Fruit fly (Drosophila melanogaster) whole organism, pupa: ENCODE measurements around the gene Proc-R.

Experiments
- CG10348 ChIP-seq: fragments of 200-800 bp; sonication (Bioruptor generic); IDR thresholded peaks from 2 replicates; pipeline ENCODE4 v1.3.6; 2022; ENCODE audit warnings: missing biosample characterization, missing genetic modification characterization
- CG12605 ChIP-seq: fragments of 200-800 bp; sonication (Bioruptor generic); IDR thresholded peaks from 2 replicates; pipeline ENCODE4 v1.3.6; 2022; ENCODE audit warnings: missing biosample characterization, missing genetic modification characterization
- CG13204 ChIP-seq: fragments of 200-800 bp; sonication (Bioruptor generic); optimal IDR thresholded peaks from 2 replicates; lab custom pipeline; 2018; ENCODE audit warnings: missing biosample characterization, mild to moderate bottlenecking, missing genetic modification characterization, moderate library complexity
- CG15710 ChIP-seq: fragments of 200-800 bp; sonication (Bioruptor generic); optimal IDR thresholded peaks from 2 replicates; lab custom pipeline; 2018; ENCODE audit warnings: missing biosample characterization, mild to moderate bottlenecking, missing genetic modification characterization, moderate library complexity
- CG32121 ChIP-seq: fragments of 200-800 bp; sonication (Bioruptor generic); IDR thresholded peaks from 2 replicates; pipeline ENCODE4 v1.3.6; 2022; ENCODE audit warnings: missing biosample characterization, missing genetic modification characterization
- CG4496 ChIP-seq: fragments of 200-800 bp; sonication (Bioruptor generic); IDR thresholded peaks from 3 replicates; pipeline ENCODE4 v1.3.6; 2022; ENCODE audit warnings: missing biosample characterization, missing genetic modification characterization
- EcR ChIP-seq: fragments of 200-800 bp; sonication (Bioruptor generic); optimal IDR thresholded peaks from 3 replicates; lab custom pipeline; 2019; ENCODE audit warnings: missing biosample characterization, missing genetic modification characterization, mild to moderate bottlenecking, moderate library complexity, missing genetic modification reagents
- Pif1B ChIP-seq: fragments of 200-800 bp; sonication (Bioruptor generic); optimal IDR thresholded peaks from 3 replicates; lab custom pipeline; 2016; ENCODE audit warnings: missing biosample characterization, missing genetic modification characterization
- fd96Ca ChIP-seq: fragments of 200-800 bp; sonication (Bioruptor generic); IDR thresholded peaks from 3 replicates; pipeline ENCODE4 v1.3.6; 2022; ENCODE audit warnings: missing biosample characterization, missing genetic modification characterization
- gl ChIP-seq: fragments of 200-800 bp; sonication (Bioruptor generic); optimal IDR thresholded peaks from 2 replicates; lab custom pipeline; 2018; ENCODE audit warnings: missing biosample characterization, mild to moderate bottlenecking, missing genetic modification characterization
- rn ChIP-seq: fragments of 200-800 bp; sonication (Bioruptor generic); IDR thresholded peaks from 2 replicates; pipeline ENCODE4 v1.3.6; 2022; ENCODE audit warnings: missing biosample characterization, missing genetic modification characterization

- TF ChIP-seq CG12605 (no peak), Pif1B (GFP tag; lab: Kevin White, UChicago) (no peak), CG13204 (no peak), CG10348 (GFP tag; lab: Robert Waterston, UW) (no peak), EcR (GFP tag; lab: Kevin White, UChicago) (no peak), CG32121 (GFP tag; lab: Robert Waterston, UW) (no peak), fd96Ca (GFP tag; lab: Robert Waterston, UW) (no peak), gl (tag; lab: Kevin White, UChicago) (no peak), CG15710 (tag; lab: Kevin White, UChicago) (no peak), CG4496 (GFP tag; lab: Robert Waterston, UW) (no peak), rn (GFP tag; lab: Robert Waterston, UW) (no peak)
Observed at dm6 chrX:4675054-4675453, 32.7 kb upstream of the Proc-R start.
